Worm (Caenorhabditis elegans): ENCODE measurements around the gene F23A7.4.

Gene F23A7.4

DNA sequence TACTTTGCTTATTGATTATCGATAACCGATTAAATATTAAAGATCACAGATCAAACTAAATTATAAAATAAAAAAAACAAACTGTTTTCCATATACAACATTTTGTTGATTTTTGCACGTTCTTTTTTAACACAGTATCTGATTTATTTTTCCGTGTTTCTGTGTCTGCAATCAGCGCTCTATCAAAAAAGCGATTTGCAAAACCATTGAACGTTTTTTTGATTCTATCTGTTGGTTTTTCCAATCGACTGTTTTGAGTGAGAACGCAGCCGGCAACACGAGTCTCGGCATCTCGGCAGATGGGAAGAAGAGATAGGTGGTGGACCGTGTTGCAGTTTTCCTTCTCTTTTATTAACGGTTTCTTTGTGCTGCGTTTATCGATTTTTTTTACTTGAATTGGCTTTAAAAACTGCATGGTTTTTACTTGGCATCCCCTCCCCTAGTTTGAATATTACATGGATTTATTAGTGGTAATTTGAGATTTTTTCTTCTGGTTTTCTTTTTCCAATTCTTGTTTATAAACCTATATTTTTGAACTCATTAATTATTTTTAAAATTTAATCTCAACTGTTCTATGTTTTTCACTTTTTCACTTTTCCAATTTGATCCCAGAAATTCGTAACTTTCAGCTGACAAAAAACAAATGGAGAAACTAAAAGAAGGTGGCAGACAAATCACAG is 23.0 kb upstream of the F23A7.4 start, which contains the start of gene slc-25A21:
Gene slc-25A21 (plus strand): TSS at position 630 of the 680 bp plus-strand sequence.
- TF ChIP-seq hmg-20 (GFP tag; IDR thresholded peaks at IDR 0.05) (no peak), nhr-27 (tag; optimal IDR thresholded peaks at IDR 0.05) (no peak), him-1 (tag; optimal IDR thresholded peaks at IDR 0.05) (no peak), egl-44 (GFP tag; IDR thresholded peaks at IDR 0.05) (no peak), repo-1 (tag; optimal IDR thresholded peaks at IDR 0.05) (no peak), gei-17 (GFP tag; optimal IDR thresholded peaks at IDR 0.05) (no peak), pbrm-1 (GFP tag; IDR thresholded peaks at IDR 0.05) (no peak), madf-3 (GFP tag; IDR thresholded peaks at IDR 0.05) (no peak), Y56A3A.18 (GFP tag; IDR thresholded peaks at IDR 0.05) (no peak), hlh-26 (GFP tag; conservative IDR thresholded peaks at IDR 0.05) (no peak), B0261.1 (tag; optimal IDR thresholded peaks at IDR 0.05) (no peak), chd-7 (tag; optimal IDR thresholded peaks at IDR 0.05) (no peak), fkh-3 (tag; optimal IDR thresholded peaks at IDR 0.05) (no peak), rec-8 (tag; optimal IDR thresholded peaks at IDR 0.05) (no peak), dox-1 (GFP tag; IDR thresholded peaks at IDR 0.05) (no peak), attf-5 (GFP tag; optimal IDR thresholded peaks at IDR 0.05) (no peak), lin-54 (GFP tag; optimal IDR thresholded peaks at IDR 0.05) (no peak), hlh-12 (tag; optimal IDR thresholded peaks at IDR 0.05) (no peak)

- no peak for TF ChIP-seq akir-1 (GFP tag; optimal IDR thresholded peaks at IDR 0.05)
- no peak for TF ChIP-seq lin-35 (GFP tag; optimal IDR thresholded peaks at IDR 0.05)
- TF ChIP-seq chd-7 (tag; optimal IDR thresholded peaks at IDR 0.05), result peak; percentile 9
- no peak for TF ChIP-seq die-1 (tag; optimal IDR thresholded peaks at IDR 0.05)
- TF ChIP-seq mxl-1 (tag; optimal IDR thresholded peaks at IDR 0.05), result no peak
- no peak for TF ChIP-seq hmg-20 (GFP tag; IDR thresholded peaks at IDR 0.05)
- TF ChIP-seq madf-10 (tag; optimal IDR thresholded peaks at IDR 0.05), result peak; percentile 60
- TF ChIP-seq lag-1 (GFP tag; IDR thresholded peaks at IDR 0.05), result no peak
- no peak for TF ChIP-seq ztf-26 (tag; optimal IDR thresholded peaks at IDR 0.05)
- TF ChIP-seq nhr-80 (tag; optimal IDR thresholded peaks at IDR 0.05), result peak; percentile 98
- peak; percentile 25 for TF ChIP-seq pha-4 (tag; optimal IDR thresholded peaks at IDR 0.05)
- no peak for TF ChIP-seq ceh-100 (GFP tag; IDR thresholded peaks at IDR 0.05)
- no peak for TF ChIP-seq madf-6 (GFP tag; IDR thresholded peaks at IDR 0.05)
- no peak for TF ChIP-seq tbp1 (GFP tag; optimal IDR thresholded peaks at IDR 0.05)
- no peak for TF ChIP-seq attf-3 (GFP tag; conservative IDR thresholded peaks at IDR 0.05)
- no peak for TF ChIP-seq C17E4.6 (GFP tag; IDR thresholded peaks at IDR 0.05)
- TF ChIP-seq madf-3 (GFP tag; IDR thresholded peaks at IDR 0.05), result no peak
- peak; percentile 57 for TF ChIP-seq nhr-90 (tag; optimal IDR thresholded peaks at IDR 0.05)
- TF ChIP-seq unc-130 (GFP tag; optimal IDR thresholded peaks at IDR 0.05), result no peak
- TF ChIP-seq tbx-9 (tag; optimal IDR thresholded peaks at IDR 0.05; ENCODE audit: borderline replicate concordance), result no peak
- TF ChIP-seq madf-8 (GFP tag; conservative IDR thresholded peaks at IDR 0.05), result no peak
- TF ChIP-seq Y67H2A.10 (GFP tag; conservative IDR thresholded peaks at IDR 0.05), result no peak
- peak; percentile 20 for TF ChIP-seq ZK185.1 (tag; optimal IDR thresholded peaks at IDR 0.05; ENCODE audit: poor library complexity, severe bottlenecking)
- no peak for TF ChIP-seq hlh-26 (GFP tag; conservative IDR thresholded peaks at IDR 0.05)
- TF ChIP-seq ztf-6 (GFP tag; IDR thresholded peaks at IDR 0.05), result no peak
- TF ChIP-seq ztf-28 (GFP tag; IDR thresholded peaks at IDR 0.05), result no peak
- no peak for TF ChIP-seq somi-1 (GFP tag; optimal IDR thresholded peaks at IDR 0.05)
- TF ChIP-seq Y95B8A.8 (GFP tag; IDR thresholded peaks at IDR 0.05), result no peak
- no peak for TF ChIP-seq zfh-2 (GFP tag; conservative IDR thresholded peaks at IDR 0.05)
- TF ChIP-seq ztf-18 (tag; optimal IDR thresholded peaks at IDR 0.05), result no peak
- no peak for TF ChIP-seq ztf-25 (GFP tag; IDR thresholded peaks at IDR 0.05)
- TF ChIP-seq F57C9.4 (tag; optimal IDR thresholded peaks at IDR 0.05), result no peak
- no peak for TF ChIP-seq F10E7.11 (tag; optimal IDR thresholded peaks at IDR 0.05)
Observed at ce11 chrX:16192574-16192973, 19.8 kb upstream of the F23A7.4 start.

Measured in whole organism, young adult.